Worm (Caenorhabditis elegans) whole organism, L4 larva: ENCODE results near the gene C31H2.3.

Experiments used
- F37D6.2 ChIP-seq: sonication (generic microtip); optimal IDR thresholded peaks from 2 replicates; lab custom pipeline; 2016; ENCODE audit warnings: mild to moderate bottlenecking, missing genetic modification characterization, missing compliant biosample characterization
- F49E8.2 ChIP-seq: sonication (generic microtip); optimal IDR thresholded peaks from 2 replicates; lab custom pipeline; 2016; ENCODE audit warnings: missing compliant biosample characterization, mild to moderate bottlenecking, missing genetic modification characterization, borderline replicate concordance
- T20F7.1 ChIP-seq: fragments of 200-800 bp; sonication (Bioruptor generic); optimal IDR thresholded peaks from 2 replicates; lab custom pipeline; 2018; ENCODE audit warnings: mild to moderate bottlenecking, missing genetic modification characterization, missing compliant biosample characterization
- Y105C5A.15 ChIP-seq: fragments of 200-800 bp; sonication (Bioruptor generic); IDR thresholded peaks from 2 replicates; pipeline ENCODE4 v1.3.6; 2022; ENCODE audit warnings: missing genetic modification characterization, missing compliant biosample characterization
- Y48G9A.11 ChIP-seq: fragments of 200-800 bp; sonication (Bioruptor generic); IDR thresholded peaks from 2 replicates; pipeline ENCODE4 v1.3.6; 2022; ENCODE audit warnings: missing genetic modification reagents, missing genetic modification characterization, missing compliant biosample characterization
- aha-1 ChIP-seq: fragments of 150-350 bp; peaks from one replicate; lab custom pipeline; 2014; ENCODE audit warnings: missing biosample characterization, missing genetic modification characterization
- arid-1 ChIP-seq: fragments of 200-800 bp; sonication (Bioruptor generic); conservative IDR thresholded peaks from 2 replicates; pipeline ENCODE4 v1.3.6; 2022; ENCODE audit warnings: missing genetic modification reagents, missing genetic modification characterization, missing compliant biosample characterization
- ceh-20 ChIP-seq: fragments of 200-800 bp; sonication (Bioruptor generic); IDR thresholded peaks from 2 replicates; pipeline ENCODE4 v1.3.6; 2022; ENCODE audit warnings: missing genetic modification reagents, missing genetic modification characterization, missing compliant biosample characterization
- ceh-44 ChIP-seq: fragments of 200-800 bp; sonication (Bioruptor generic); IDR thresholded peaks from 2 replicates; pipeline ENCODE4 v1.3.6; 2022; ENCODE audit warnings: missing genetic modification reagents, missing genetic modification characterization, missing compliant biosample characterization
- daf-12 ChIP-seq: fragments of 150-350 bp; optimal IDR thresholded peaks from 2 replicates; lab custom pipeline; 2014; ENCODE audit warnings: missing biosample characterization, missing genetic modification reagents, missing genetic modification characterization
- daf-16 ChIP-seq, 3 experiments: sonication (generic microtip); optimal IDR thresholded peaks; 2 replicates each; lab custom pipeline; 2016 to 2017; ENCODE audit warnings: missing genetic modification characterization in 3 of 3, missing genetic modification reagents in 3 of 3, mild to moderate bottlenecking in 2 of 3, missing compliant biosample characterization in 2 of 3, missing biosample characterization in 1 of 3, moderate library complexity in 1 of 3
- dmd-6 ChIP-seq: fragments of 200-800 bp; sonication (Bioruptor generic); IDR thresholded peaks from 2 replicates; pipeline ENCODE4 v1.3.6; 2022; ENCODE audit warnings: missing genetic modification reagents, missing genetic modification characterization, missing compliant biosample characterization
- duxl-1 ChIP-seq: sonication (generic microtip); optimal IDR thresholded peaks from 2 replicates; lab custom pipeline; 2016; ENCODE audit warnings: mild to moderate bottlenecking, missing genetic modification characterization, moderate library complexity, missing compliant biosample characterization; ENCODE audit not compliant: poor library complexity
- dve-1 ChIP-seq: sonication (generic microtip); optimal IDR thresholded peaks from 2 replicates; lab custom pipeline; 2017; ENCODE audit warnings: antibody characterized with exemption, mild to moderate bottlenecking, missing genetic modification characterization, missing compliant biosample characterization; ENCODE audit not compliant: insufficient read depth
- hlh-11 ChIP-seq: fragments of 200-800 bp; sonication (Bioruptor generic); optimal IDR thresholded peaks from 2 replicates; lab custom pipeline; 2018; ENCODE audit warnings: mild to moderate bottlenecking, missing genetic modification characterization, missing compliant biosample characterization
- hlh-30 ChIP-seq: sonication (generic microtip); optimal IDR thresholded peaks from 2 replicates; lab custom pipeline; 2017; ENCODE audit warnings: antibody characterized with exemption, mild to moderate bottlenecking, missing genetic modification characterization, missing compliant biosample characterization; ENCODE audit not compliant: insufficient read depth
- hmg-1.1 ChIP-seq: fragments of 200-800 bp; sonication (Bioruptor generic); IDR thresholded peaks from 2 replicates; pipeline ENCODE4 v1.3.6; 2022; ENCODE audit warnings: missing genetic modification reagents, missing genetic modification characterization, missing compliant biosample characterization
- lim-7 ChIP-seq: fragments of 200-800 bp; sonication (Bioruptor generic); IDR thresholded peaks from 2 replicates; pipeline ENCODE4 v1.3.6; 2022; ENCODE audit warnings: missing genetic modification characterization, missing compliant biosample characterization
- lin-1 ChIP-seq: fragments of 200-800 bp; sonication (Bioruptor generic); IDR thresholded peaks from 2 replicates; pipeline ENCODE4 v1.3.6; 2022; ENCODE audit warnings: missing genetic modification reagents, missing genetic modification characterization, missing compliant biosample characterization
- lin-13 ChIP-seq: fragments of 150-350 bp; optimal IDR thresholded peaks from 2 replicates; lab custom pipeline; 2014; ENCODE audit warnings: missing biosample characterization, missing genetic modification reagents, missing genetic modification characterization
- lin-38 ChIP-seq: fragments of 200-800 bp; sonication (Bioruptor generic); IDR thresholded peaks from 2 replicates; pipeline ENCODE4 v1.3.6; 2022; ENCODE audit warnings: missing genetic modification reagents, missing genetic modification characterization, missing compliant biosample characterization
- mdl-1 ChIP-seq, 2 experiments: fragments of 150-350 bp in 1 of 2; sonication (generic microtip) in 1 of 2; optimal IDR thresholded peaks; 2 replicates each; lab custom pipeline; 2014 to 2017; ENCODE audit warnings: missing biosample characterization in 2 of 2, missing genetic modification characterization in 2 of 2
- mdt-29 ChIP-seq: fragments of 200-800 bp; sonication (Bioruptor generic); IDR thresholded peaks from 2 replicates; pipeline ENCODE4 v1.3.6; 2022; ENCODE audit warnings: missing genetic modification reagents, missing genetic modification characterization, missing compliant biosample characterization
- mep-1 ChIP-seq: fragments of 150-350 bp; sonication (generic microtip); optimal IDR thresholded peaks from 3 replicates; lab custom pipeline; 2014; ENCODE audit warnings: missing biosample characterization, missing genetic modification characterization
- nhr-102 ChIP-seq: sonication (generic microtip); optimal IDR thresholded peaks from 2 replicates; lab custom pipeline; 2016; ENCODE audit warnings: mild to moderate bottlenecking, missing genetic modification characterization, moderate library complexity, missing compliant biosample characterization
- nhr-28 ChIP-seq: fragments of 150-350 bp; optimal IDR thresholded peaks from 2 replicates; lab custom pipeline; 2014; ENCODE audit warnings: missing biosample characterization, missing genetic modification characterization
- nhr-42 ChIP-seq: fragments of 200-800 bp; sonication (Bioruptor generic); IDR thresholded peaks from 2 replicates; pipeline ENCODE4 v1.3.6; 2022; ENCODE audit warnings: missing genetic modification characterization, missing compliant biosample characterization
- nhr-77 ChIP-seq: fragments of 150-350 bp; optimal IDR thresholded peaks from 2 replicates; lab custom pipeline; 2014; ENCODE audit warnings: missing biosample characterization, missing genetic modification characterization
- pha-4 ChIP-seq, 2 experiments: fragments of 150-350 bp in 1 of 2; fragments of 200-800 bp in 1 of 2; sonication (Bioruptor generic) in 1 of 2; IDR thresholded peaks in 1 of 2; optimal IDR thresholded peaks in 1 of 2; 2 replicates each; pipeline versions ENCODE4 v1.3.6 to Lab custom; 2014 to 2022; ENCODE audit warnings: missing genetic modification characterization in 2 of 2, missing genetic modification reagents in 2 of 2, missing biosample characterization in 1 of 2, missing compliant biosample characterization in 1 of 2
- php-3 ChIP-seq: fragments of 200-800 bp; sonication (Bioruptor generic); IDR thresholded peaks from 2 replicates; pipeline ENCODE4 v1.3.6; 2022; ENCODE audit warnings: missing genetic modification reagents, missing genetic modification characterization, missing compliant biosample characterization
- pqm-1 ChIP-seq: sonication (generic microtip); optimal IDR thresholded peaks from 2 replicates; lab custom pipeline; 2017; ENCODE audit warnings: missing biosample characterization, missing genetic modification characterization
- snpc-4 ChIP-seq: fragments of 150-350 bp; optimal IDR thresholded peaks from 2 replicates; lab custom pipeline; 2014; ENCODE audit warnings: missing biosample characterization, missing genetic modification characterization
- tag-97 ChIP-seq: fragments of 200-800 bp; sonication (Bioruptor generic); IDR thresholded peaks from 2 replicates; pipeline ENCODE4 v1.3.6; 2022; ENCODE audit warnings: missing genetic modification characterization, missing compliant biosample characterization
- unc-62 ChIP-seq, 3 experiments: fragments of 150-350 bp in 1 of 3; sonication (generic microtip); optimal IDR thresholded peaks in 2 of 3; peaks in 1 of 3; 1 replicate in 1 of 3; 2 replicates in 2 of 3; lab custom pipeline; 2014 to 2017; ENCODE audit warnings: missing biosample characterization in 3 of 3, missing genetic modification characterization in 3 of 3, missing genetic modification reagents in 3 of 3, missing genotype in 1 of 3
- vab-7 ChIP-seq: fragments of 200-800 bp; sonication (Bioruptor generic); IDR thresholded peaks from 2 replicates; pipeline ENCODE4 v1.3.6; 2022; ENCODE audit warnings: missing genetic modification reagents, missing genetic modification characterization, missing compliant biosample characterization
- zfp-3 ChIP-seq: fragments of 200-800 bp; sonication (Bioruptor generic); conservative IDR thresholded peaks from 2 replicates; pipeline ENCODE4 v1.3.6; 2022; ENCODE audit warnings: missing genetic modification reagents, missing genetic modification characterization, missing compliant biosample characterization
- ztf-7 ChIP-seq: fragments of 150-350 bp; optimal IDR thresholded peaks from 2 replicates; lab custom pipeline; 2014; ENCODE audit warnings: missing biosample characterization, missing genetic modification characterization

Gene C31H2.3

DNA sequence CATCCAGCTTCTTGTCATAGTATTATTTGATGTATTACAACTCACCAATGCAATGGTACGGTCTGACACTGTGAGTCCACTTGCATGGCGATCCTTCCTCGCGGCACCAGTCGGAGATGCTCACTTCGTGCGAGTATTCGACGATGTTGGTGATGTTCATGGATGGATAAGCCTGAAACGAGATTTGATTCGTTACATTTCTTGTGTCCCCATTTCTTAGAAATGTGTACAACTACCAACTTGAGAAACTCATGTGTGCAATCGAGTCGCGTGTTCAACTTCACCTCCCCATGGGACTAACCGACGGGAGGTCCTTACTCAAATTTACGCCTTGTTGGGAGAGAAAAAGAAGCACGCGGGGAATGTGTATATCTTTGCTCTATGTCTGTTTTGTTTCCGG is 38.7 kb downstream of the C31H2.3 start:
- TF ChIP-seq unc-62 (GFP tag; optimal IDR thresholded peaks at IDR 0.05 in 1 of 2; lab: Kevin White, UChicago) (peak in 1 of 2 experiments; percentile 90), unc-62 (tag; optimal IDR thresholded peaks at IDR 0.05; lab: Kevin White, UChicago) (no peak), mdl-1 (tag; optimal IDR thresholded peaks at IDR 0.05; lab: Kevin White, UChicago) (peak in 1 of 2 experiments; percentile 4), hlh-30 (peak; percentile 44), snpc-4 (no peak), ceh-20 (GFP tag; lab: Robert Waterston, UW) (no peak), hmg-1.1 (GFP tag; lab: Robert Waterston, UW) (0 out of 2 replicates have a peak, but pooled peaks have one; percentile 16), nhr-77 (tag; lab: Kevin White, UChicago) (no peak)
- TF ChIP-seq, all 104 proteins: peak for 4

DNA sequence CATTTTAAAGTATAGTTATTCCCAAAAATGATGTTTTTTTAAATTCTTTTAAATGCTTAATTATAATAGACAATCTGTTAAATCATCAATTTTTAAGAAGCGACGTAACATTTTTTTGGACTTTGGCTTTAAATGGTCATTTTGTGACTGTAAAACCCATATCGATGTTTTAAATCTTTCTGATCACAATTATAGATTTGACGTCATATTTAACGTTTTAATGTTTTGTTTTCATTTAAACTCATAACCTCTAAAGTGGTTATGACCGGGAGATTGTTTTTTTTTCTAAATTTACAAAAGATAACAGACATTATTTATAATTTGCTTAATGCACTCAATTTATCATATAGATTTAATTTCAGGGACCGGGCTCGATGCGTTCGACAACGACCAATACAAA is 42.3 kb downstream of the C31H2.3 start:
- TF ChIP-seq unc-62 (GFP tag; optimal IDR thresholded peaks at IDR 0.05 in 1 of 2; lab: Kevin White, UChicago) (peak in 1 of 2 experiments; percentile 95), unc-62 (tag; optimal IDR thresholded peaks at IDR 0.05; lab: Kevin White, UChicago) (no peak), mep-1 (tag; lab: Kevin White, UChicago) (peak; percentile 8), lin-1 (GFP tag; lab: Robert Waterston, UW) (no peak), F37D6.2 (tag; lab: Kevin White, UChicago) (no peak), arid-1 (GFP tag; lab: Robert Waterston, UW) (no peak), aha-1 (tag; lab: Kevin White, UChicago) (peak; percentile 46)
- TF ChIP-seq, all 104 proteins: peak for 3

DNA sequence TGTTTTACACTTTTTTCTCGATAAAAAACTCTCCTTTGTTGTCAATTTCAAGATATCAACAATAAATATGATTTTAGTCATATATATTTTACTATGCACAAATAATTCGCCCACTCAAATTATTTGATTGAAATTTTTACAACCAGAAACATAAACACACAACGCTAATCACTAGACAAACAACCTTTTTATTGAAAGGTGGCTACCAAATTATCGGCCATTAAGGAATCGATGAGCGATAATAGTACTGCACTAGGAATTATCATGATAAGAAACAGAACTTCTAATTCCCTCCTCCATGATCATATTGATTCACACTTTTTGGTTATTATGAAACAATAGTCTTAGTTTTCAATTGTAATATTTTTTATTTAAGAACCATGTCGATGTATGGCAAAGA is 45.0 kb downstream of the C31H2.3 start, which contains the start of gene C42D8.1:
Gene C42D8.1, plus strand, starts transcription at position 377 of the 400 bp plus-strand sequence.
- TF ChIP-seq hlh-11 (tag; lab: Kevin White, UChicago) (peak; percentile 53), daf-12 (tag; lab: Kevin White, UChicago) (no peak), nhr-28 (tag; lab: Kevin White, UChicago) (peak; percentile 67), duxl-1 (tag; lab: Kevin White, UChicago) (no peak), php-3 (GFP tag; lab: Robert Waterston, UW) (peak; percentile 82), pqm-1 (tag; lab: Kevin White, UChicago) (peak; percentile 96), dmd-6 (GFP tag; lab: Robert Waterston, UW) (0 out of 2 replicates have a peak, but pooled peaks have one; percentile 25), nhr-42 (GFP tag; lab: Robert Waterston, UW) (no peak), unc-62 (GFP tag; optimal IDR thresholded peaks at IDR 0.05 in 1 of 2; lab: Kevin White, UChicago) (peak in 1 of 2 experiments; percentile 45), unc-62 (tag; optimal IDR thresholded peaks at IDR 0.05; lab: Kevin White, UChicago) (no peak), dve-1 (tag; lab: Kevin White, UChicago) (peak; percentile 73), daf-16 (GFP tag; optimal IDR thresholded peaks at IDR 0.05; lab: Kevin White, UChicago) (no peak), daf-16 (tag; optimal IDR thresholded peaks at IDR 0.05; lab: Kevin White, UChicago) (peak; percentile 96)

DNA sequence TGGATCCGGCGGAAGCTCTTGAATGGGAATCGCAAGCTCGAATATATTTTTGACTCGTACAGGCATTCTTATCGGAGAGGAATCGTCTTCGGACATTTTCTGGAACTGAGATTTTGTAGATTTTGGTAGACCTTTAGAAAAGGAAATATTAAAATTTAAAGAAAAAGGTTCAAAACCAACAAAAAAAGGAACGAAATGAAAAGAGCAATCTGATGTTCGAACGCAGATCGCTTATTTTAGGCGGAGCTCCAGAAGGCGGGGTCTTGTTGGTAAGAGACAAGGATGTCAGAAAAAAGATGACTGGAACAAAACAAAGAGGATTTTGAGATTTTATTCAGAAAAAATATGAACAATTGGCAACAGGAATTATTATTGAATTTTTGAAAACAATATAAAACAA is 47.2 kb downstream of the C31H2.3 start, which contains the start of gene C42D8.9:
Gene C42D8.9, minus strand, starts transcription at position 101 of the 400 bp plus-strand sequence.
- TF ChIP-seq vab-7 (GFP tag; lab: Robert Waterston, UW) (no peak), aha-1 (tag; lab: Kevin White, UChicago) (peak; percentile 28)
- TF ChIP-seq, all 104 proteins: peak for 1

DNA sequence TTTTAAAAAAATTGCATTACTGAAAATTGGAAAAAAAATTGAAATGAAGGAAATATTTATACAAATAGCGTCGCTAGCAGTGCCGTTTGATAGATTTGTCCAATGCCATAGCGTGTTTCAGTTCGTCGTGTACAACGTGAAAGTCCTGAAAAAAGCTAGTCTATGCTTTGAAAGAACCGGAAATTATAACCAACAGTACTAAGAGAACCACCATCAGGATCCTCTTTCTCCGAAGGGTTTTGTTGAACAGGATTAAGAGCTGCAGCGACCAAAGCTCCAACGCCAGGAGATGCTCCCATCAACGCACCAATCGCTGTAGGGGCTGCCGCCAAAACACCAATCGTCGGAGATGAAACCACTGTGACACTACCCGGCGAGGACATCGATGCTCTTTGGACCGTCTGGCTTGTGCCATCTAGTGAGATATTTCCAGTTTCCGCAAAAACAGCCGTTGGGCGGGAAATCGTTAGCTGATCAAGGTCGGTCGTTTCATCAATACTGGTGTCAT is 47.9 kb downstream of the C31H2.3 start:
- TF ChIP-seq zfp-3 (GFP tag; lab: Robert Waterston, UW) = peak; percentile 95
- TF ChIP-seq nhr-102 = peak; percentile 17
- TF ChIP-seq mdt-29 (GFP tag; lab: Robert Waterston, UW) = 0 out of 2 replicates have a peak, but pooled peaks have one; percentile 22
- peak; percentile 9; the same call in 1 of the 2 replicates for TF ChIP-seq pha-4 (GFP tag; IDR thresholded peaks at IDR 0.05; lab: Robert Waterston, UW)
- TF ChIP-seq pha-4 (tag; optimal IDR thresholded peaks at IDR 0.05; lab: Kevin White, UChicago) = no peak
- no peak for TF ChIP-seq F37D6.2 (tag; lab: Kevin White, UChicago)
- TF ChIP-seq lin-38 = peak; percentile 45
- TF ChIP-seq daf-16 (GFP tag; optimal IDR thresholded peaks at IDR 0.05; lab: Kevin White, UChicago) = peak in 1 of 2 experiments; percentile 42
- no peak for TF ChIP-seq daf-16 (tag; optimal IDR thresholded peaks at IDR 0.05; lab: Kevin White, UChicago)
- 0 out of 2 replicates have a peak, but pooled peaks have one; percentile 8 for TF ChIP-seq lim-7 (GFP tag; lab: Robert Waterston, UW)
- 0 out of 2 replicates have a peak, but pooled peaks have one; percentile 16 for TF ChIP-seq lin-1 (GFP tag; lab: Robert Waterston, UW)
- no peak for TF ChIP-seq tag-97 (GFP tag; lab: Robert Waterston, UW)
- TF ChIP-seq lin-13 (GFP tag; lab: Kevin White, UChicago) = peak; percentile 21
- TF ChIP-seq T20F7.1 (GFP tag; lab: Kevin White, UChicago) = peak; percentile 63
- no peak for TF ChIP-seq F49E8.2 (tag; lab: Kevin White, UChicago)
- TF ChIP-seq Y48G9A.11 (GFP tag; lab: Robert Waterston, UW) = 0 out of 2 replicates have a peak, but pooled peaks have one; percentile 50
- TF ChIP-seq ceh-44 (GFP tag; lab: Robert Waterston, UW) = no peak
- TF ChIP-seq dve-1 (tag; lab: Kevin White, UChicago) = peak; percentile 30
- no peak for TF ChIP-seq ztf-7
- peak; percentile 24 for TF ChIP-seq dmd-6 (GFP tag; lab: Robert Waterston, UW)
- peak; percentile 82; the same call in 1 of the 2 replicates for TF ChIP-seq Y105C5A.15
